Fruit fly (Drosophila melanogaster): Measurements from ENCODE around the gene betaTub85D.
A peak's percentile ranks its signal among the peaks of the same experiment; 100 is the strongest.

Gene betaTub85D

DNA sequence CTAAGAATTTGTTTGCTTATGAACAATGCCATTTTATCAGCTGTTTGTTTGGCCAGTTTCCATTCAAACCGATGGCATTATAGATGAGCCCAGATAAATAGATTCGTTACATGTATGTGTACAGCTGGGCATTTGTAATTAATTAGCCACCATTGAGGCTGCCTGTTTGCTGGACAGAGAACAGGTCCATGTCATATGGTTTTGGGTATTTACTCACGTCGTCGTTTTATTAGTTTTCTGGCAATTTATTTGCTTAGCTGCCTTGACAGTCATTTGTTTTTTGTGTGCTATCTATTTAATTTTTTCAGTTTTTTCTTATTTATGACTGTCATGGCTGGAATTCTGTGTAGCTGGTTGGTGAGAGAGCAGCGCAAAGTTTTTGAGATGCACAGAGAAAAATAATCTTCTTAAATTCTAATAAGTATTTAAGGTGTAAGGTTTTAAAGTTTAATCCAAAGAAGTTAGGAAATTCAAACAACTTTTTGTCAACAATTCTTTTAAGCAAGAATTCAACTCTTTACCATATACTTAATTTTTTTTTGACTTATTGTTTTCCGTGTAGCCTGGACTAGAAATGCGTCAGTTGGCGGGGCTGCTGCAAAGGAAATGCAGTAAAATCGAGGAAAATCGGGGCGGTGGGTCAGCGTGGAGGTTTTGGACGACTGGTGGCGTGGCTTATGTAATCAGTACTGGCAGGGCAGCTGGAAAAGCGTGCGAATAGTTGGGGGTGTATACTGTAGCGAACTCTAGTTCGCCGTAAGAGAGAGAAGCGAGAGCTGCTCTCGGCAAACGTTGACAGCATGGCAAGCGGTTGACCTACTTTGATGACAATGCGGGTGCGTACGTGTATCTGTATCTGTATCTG lies 24.7 kb upstream of the betaTub85D start (continued):
- TF ChIP-seq CG13424 (tag; optimal IDR thresholded peaks at IDR 0.05) (peak; percentile 87), slp2 (GFP tag; optimal IDR thresholded peaks at IDR 0.05) (peak; percentile 72), chm (GFP tag; IDR thresholded peaks at IDR 0.05) (peak; percentile 65; the same call in 1 of the 2 replicates), E2f2 (GFP tag; IDR thresholded peaks at IDR 0.05) (peak; percentile 74), croc (GFP tag; conservative IDR thresholded peaks at IDR 0.05) (peak; percentile 58; the same call in 2 of the 3 replicates), Ets97D (GFP tag; optimal IDR thresholded peaks at IDR 0.05) (peak; percentile 61), CG1792 (GFP tag; optimal IDR thresholded peaks at IDR 0.05) (peak; percentile 72), ATbp (GFP tag; optimal IDR thresholded peaks at IDR 0.05) (peak; percentile 86), CG15514 (GFP tag; optimal IDR thresholded peaks at IDR 0.05) (peak; percentile 80), CG34422 (GFP tag; IDR thresholded peaks at IDR 0.05) (peak; percentile 89), CG10462 (GFP tag; optimal IDR thresholded peaks at IDR 0.05) (peak; percentile 65), Poxn (GFP tag; IDR thresholded peaks at IDR 0.05) (peak; percentile 68), nau (GFP tag; optimal IDR thresholded peaks at IDR 0.05) (peak; percentile 81), CG6654 (GFP tag; optimal IDR thresholded peaks at IDR 0.05) (peak; percentile 57), Bteb2 (GFP tag; optimal IDR thresholded peaks at IDR 0.05) (peak; percentile 84), en (GFP tag; optimal IDR thresholded peaks at IDR 0.05) (peak; percentile 41), CG31388 (GFP tag; optimal IDR thresholded peaks at IDR 0.05) (peak; percentile 44), fd64A (GFP tag; optimal IDR thresholded peaks at IDR 0.05) (no peak), HLH3B (GFP tag; IDR thresholded peaks at IDR 0.05) (peak; percentile 73), h (optimal IDR thresholded peaks at IDR 0.05) (no peak), Xbp1 (GFP tag; optimal IDR thresholded peaks at IDR 0.05) (peak; percentile 88), dysf (GFP tag; IDR thresholded peaks at IDR 0.05) (peak; percentile 92), sc (optimal IDR thresholded peaks at IDR 0.05) (no peak), sc (GFP tag; optimal IDR thresholded peaks at IDR 0.05) (peak; percentile 47), gro (GFP tag; optimal IDR thresholded peaks at IDR 0.05) (peak; percentile 87), ci (GFP tag; IDR thresholded peaks at IDR 0.05) (peak; percentile 93), dpn (GFP tag; optimal IDR thresholded peaks at IDR 0.05) (peak; percentile 83 to 85), CG6689 (GFP tag; IDR thresholded peaks at IDR 0.05) (peak; percentile 88), CG15073 (GFP tag; optimal IDR thresholded peaks at IDR 0.05) (no peak), CG2120 (GFP tag; optimal IDR thresholded peaks at IDR 0.05) (peak; percentile 92), hb (GFP tag; IDR thresholded peaks at IDR 0.05; ENCODE audit: partially characterized antibody) (no peak), CG30020 (tag; optimal IDR thresholded peaks at IDR 0.05) (no peak), toy (GFP tag; IDR thresholded peaks at IDR 0.05) (0 out of 2 replicates have a peak, but pooled peaks have one; percentile 62), CG6272 (GFP tag; IDR thresholded peaks at IDR 0.05) (peak; percentile 65), trem (tag; optimal IDR thresholded peaks at IDR 0.05) (peak; percentile 69), crol (GFP tag; IDR thresholded peaks at IDR 0.05) (0 out of 2 replicates have a peak, but pooled peaks have one; percentile 39), CG16815 (GFP tag; optimal IDR thresholded peaks at IDR 0.05) (peak; percentile 52), gsb (GFP tag; IDR thresholded peaks at IDR 0.05) (peak; percentile 76), peb (GFP tag; IDR thresholded peaks at IDR 0.05) (peak; percentile 69), Ada2b (GFP tag; IDR thresholded peaks at IDR 0.05) (peak; percentile 92), CG15696 (tag; optimal IDR thresholded peaks at IDR 0.05) (peak; percentile 59), bsh (GFP tag; optimal IDR thresholded peaks at IDR 0.05) (peak in 1 of 2 experiments; percentile 89), CG6683 (GFP tag; optimal IDR thresholded peaks at IDR 0.05) (peak; percentile 79), CG9215 (GFP tag; IDR thresholded peaks at IDR 0.05) (peak; percentile 78), CG13123 (GFP tag; optimal IDR thresholded peaks at IDR 0.05) (peak; percentile 53), HmgZ (tag; optimal IDR thresholded peaks at IDR 0.05) (peak; percentile 78), so (GFP tag; IDR thresholded peaks at IDR 0.05) (peak; percentile 89), ttk (GFP tag; IDR thresholded peaks at IDR 0.05) (peak; percentile 81), Drgx (GFP tag; IDR thresholded peaks at IDR 0.05) (peak; percentile 89), CG2712 (tag; optimal IDR thresholded peaks at IDR 0.05) (peak; percentile 88)

Data from whole organism, embryonic.